Fruit fly (Drosophila melanogaster): Measurements from ENCODE around the gene Rbsn-5.

dm6 chr2L:8204996-8205567 is 45.5 kb downstream of the Rbsn-5 start, which contains the start of gene SLC5A11:
- TF ChIP-seq psq (optimal IDR thresholded peaks at IDR 0.05) (no peak), insv (optimal IDR thresholded peaks at IDR 0.05) (no peak), Sin3A (optimal IDR thresholded peaks at IDR 0.05) (no peak), Myc (optimal IDR thresholded peaks at IDR 0.05) (no peak), h (optimal IDR thresholded peaks at IDR 0.05) (no peak), ttk (optimal IDR thresholded peaks at IDR 0.05) (no peak)

All from Kc167 (cell line).